Fruit fly (Drosophila melanogaster) whole organism, prepupa: ENCODE data around the gene Notum.

Experiments used
- CG10631 ChIP-seq: fragments of 200-800 bp; sonication (Bioruptor generic); optimal IDR thresholded peaks from 2 replicates; lab custom pipeline; 2016; ENCODE audit warnings: missing biosample characterization, missing genetic modification characterization
- CG34406 ChIP-seq: fragments of 200-800 bp; sonication (Bioruptor generic); optimal IDR thresholded peaks from 3 replicates; lab custom pipeline; 2016; ENCODE audit warnings: missing biosample characterization, missing genetic modification characterization
- Smox ChIP-seq: fragments of 200-800 bp; sonication (Bioruptor generic); optimal IDR thresholded peaks from 3 replicates; lab custom pipeline; 2016; ENCODE audit warnings: missing biosample characterization, missing genetic modification characterization

DNA sequence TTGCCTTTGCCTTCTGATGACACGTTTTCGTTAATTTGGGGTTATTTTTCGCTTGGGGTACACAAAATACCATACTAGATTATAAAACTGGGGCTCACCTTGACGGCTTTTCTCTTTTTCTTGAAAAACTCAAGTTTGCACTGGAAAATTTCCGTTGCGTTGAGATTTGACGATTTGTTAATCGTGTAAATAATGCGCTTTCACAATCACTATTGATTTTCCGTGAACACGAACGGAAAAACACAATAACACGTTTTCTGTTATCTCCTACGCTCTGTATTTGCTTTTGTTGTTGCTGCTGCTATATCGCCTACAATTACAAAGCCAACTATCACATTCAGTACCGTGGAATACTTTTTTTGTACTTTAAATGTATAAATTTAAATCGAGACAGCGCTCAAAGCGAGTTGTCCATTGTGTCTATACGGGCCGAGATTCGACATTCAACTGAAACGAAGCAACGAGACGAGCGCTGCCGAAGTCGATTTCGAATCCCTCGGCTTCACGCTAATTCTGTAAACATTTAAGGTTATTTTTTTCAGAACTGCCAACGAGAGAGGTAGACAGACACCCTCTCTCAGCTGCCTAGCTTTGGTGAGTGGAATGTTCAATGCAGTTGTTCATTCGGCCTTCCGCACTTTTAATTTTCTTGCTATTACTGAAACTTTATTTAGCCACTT lies 23.2 kb downstream of the Notum start:
- TF ChIP-seq Smox (GFP tag; lab: Kevin White, UChicago) (no peak), CG34406 (GFP tag; lab: Kevin White, UChicago) (no peak), CG10631 (GFP tag; lab: Kevin White, UChicago) (no peak)
